Fruit fly (Drosophila melanogaster): ENCODE results near the gene CapaR.
A peak's percentile ranks its signal among the peaks of the same experiment; 100 is the strongest.

Gene CapaR

dm6 chr3L:21536857-21537256 lies 25.1 kb downstream of the CapaR start, which contains the start of gene Rpn10 (continued):
- TF ChIP-seq Pdp1 (GFP tag; optimal IDR thresholded peaks at IDR 0.05): peak; percentile 8 to 86
- TF ChIP-seq CG7928 (GFP tag; optimal IDR thresholded peaks at IDR 0.05): no peak
- TF ChIP-seq nom (GFP tag; optimal IDR thresholded peaks at IDR 0.05): peak; percentile 8
- no peak for TF ChIP-seq ham (GFP tag; IDR thresholded peaks at IDR 0.05)
- no peak for TF ChIP-seq ewg (GFP tag; optimal IDR thresholded peaks at IDR 0.05)
- peak; percentile 71 for TF ChIP-seq YL-1 (GFP tag; optimal IDR thresholded peaks at IDR 0.05)
- peak; percentile 93 for TF ChIP-seq CG9797 (GFP tag; optimal IDR thresholded peaks at IDR 0.05)
- TF ChIP-seq pb (GFP tag; optimal IDR thresholded peaks at IDR 0.05): no peak
- TF ChIP-seq CG11560 (tag; IDR thresholded peaks at IDR 0.05): no peak
- no peak for TF ChIP-seq bowl (GFP tag; IDR thresholded peaks at IDR 0.05)
- no peak for TF ChIP-seq E2f1 (GFP tag; IDR thresholded peaks at IDR 0.05)
- peak; percentile 7 for TF ChIP-seq CG18262 (tag; optimal IDR thresholded peaks at IDR 0.05)
- TF ChIP-seq H15 (GFP tag; IDR thresholded peaks at IDR 0.05): no peak
- TF ChIP-seq lilli (GFP tag; optimal IDR thresholded peaks at IDR 0.05): peak; percentile 42
- TF ChIP-seq salm (tag; optimal IDR thresholded peaks at IDR 0.05): no peak
- TF ChIP-seq bab2 (GFP tag; optimal IDR thresholded peaks at IDR 0.05): no peak
- TF ChIP-seq Mrtf (GFP tag; IDR thresholded peaks at IDR 0.05): no peak
- TF ChIP-seq br (optimal IDR thresholded peaks at IDR 0.05): no peak
- TF ChIP-seq HmgD (GFP tag; optimal IDR thresholded peaks at IDR 0.05): peak; percentile 46
- TF ChIP-seq ken (GFP tag; IDR thresholded peaks at IDR 0.05): no peak
- TF ChIP-seq CG6791 (GFP tag; IDR thresholded peaks at IDR 0.05; ENCODE audit: partially characterized antibody): peak; percentile 98
- TF ChIP-seq Fer1 (GFP tag; optimal IDR thresholded peaks at IDR 0.05): peak; percentile 13
- TF ChIP-seq Doc2 (GFP tag; IDR thresholded peaks at IDR 0.05): no peak
- peak; percentile 90 for TF ChIP-seq nerfin-2 (GFP tag; IDR thresholded peaks at IDR 0.05; ENCODE audit: partially characterized antibody)
- TF ChIP-seq Lpt (GFP tag; optimal IDR thresholded peaks at IDR 0.05): no peak
- no peak for TF ChIP-seq unpg (GFP tag; optimal IDR thresholded peaks at IDR 0.05)
- peak; percentile 33 for TF ChIP-seq CG30403 (GFP tag; optimal IDR thresholded peaks at IDR 0.05)
- TF ChIP-seq CG7357 (GFP tag; IDR thresholded peaks at IDR 0.05): no peak
- TF ChIP-seq sens (GFP tag): peak; percentile 46
- no peak for TF ChIP-seq H2.0 (GFP tag; IDR thresholded peaks at IDR 0.05)
- no peak for TF ChIP-seq D19B (GFP tag; optimal IDR thresholded peaks at IDR 0.05)
- TF ChIP-seq CG3995 (GFP tag; optimal IDR thresholded peaks at IDR 0.05): peak; percentile 43
- no peak for TF ChIP-seq CG11398 (GFP tag; optimal IDR thresholded peaks at IDR 0.05)
- TF ChIP-seq sob (GFP tag; IDR thresholded peaks at IDR 0.05): peak; percentile 65; the same call in 1 of the 2 replicates
- TF ChIP-seq CG11695 (GFP tag; IDR thresholded peaks at IDR 0.05): no peak
- no peak for TF ChIP-seq CG10147 (GFP tag; optimal IDR thresholded peaks at IDR 0.05)
- TF ChIP-seq Deaf1 (tag; optimal IDR thresholded peaks at IDR 0.05): no peak
- TF ChIP-seq gfzf (GFP tag; optimal IDR thresholded peaks at IDR 0.05): peak; percentile 71
- peak; percentile 97 for TF ChIP-seq Scr (GFP tag; IDR thresholded peaks at IDR 0.05; ENCODE audit: partially characterized antibody)
- TF ChIP-seq jumu (GFP tag; optimal IDR thresholded peaks at IDR 0.05): no peak
- TF ChIP-seq CG2199 (GFP tag; IDR thresholded peaks at IDR 0.05): 0 out of 3 replicates have a peak, but pooled peaks have one; percentile 74
- TF ChIP-seq CG17568 (GFP tag; optimal IDR thresholded peaks at IDR 0.05): no peak
- peak; percentile 10; the same call in 1 of the 4 replicates for TF ChIP-seq Gug (GFP tag; IDR thresholded peaks at IDR 0.05)
- no peak for TF ChIP-seq gt (GFP tag; IDR thresholded peaks at IDR 0.05)
- TF ChIP-seq unc-4 (GFP tag; IDR thresholded peaks at IDR 0.05; ENCODE audit: partially characterized antibody): peak; percentile 97
- no peak for TF ChIP-seq HLH3B (GFP tag; IDR thresholded peaks at IDR 0.05)
- no peak for TF ChIP-seq fu2 (GFP tag; optimal IDR thresholded peaks at IDR 0.05)
- TF ChIP-seq CG2202 (tag; optimal IDR thresholded peaks at IDR 0.05): no peak
- TF ChIP-seq rib (GFP tag; IDR thresholded peaks at IDR 0.05): no peak
- TF ChIP-seq pzg (GFP tag; optimal IDR thresholded peaks at IDR 0.05): peak; percentile 94
- TF ChIP-seq Dip3 (GFP tag; optimal IDR thresholded peaks at IDR 0.05): peak; percentile 21
- TF ChIP-seq pfk (GFP tag; optimal IDR thresholded peaks at IDR 0.05): peak; percentile 69
- no peak; the same call in 2 of the 3 replicates for TF ChIP-seq gce (GFP tag; IDR thresholded peaks at IDR 0.05)

Measured in whole organism, embryonic.